Fruit fly (Drosophila melanogaster) whole organism, embryonic: ENCODE measurements around the gene Fdh.

ENCODE experiments used
- B-H2 ChIP-seq: fragments of 200-800 bp; sonication (Bioruptor generic); optimal IDR thresholded peaks from 2 replicates; lab custom pipeline; 2018; ENCODE audit warnings: missing biosample characterization, mild to moderate bottlenecking, missing genetic modification characterization
- Blimp-1 ChIP-seq: fragments of 200-800 bp; sonication (Bioruptor generic); optimal IDR thresholded peaks from 3 replicates; lab custom pipeline; 2018; ENCODE audit warnings: missing biosample characterization, missing genetic modification characterization, mild to moderate bottlenecking, moderate library complexity, missing genetic modification reagents
- CG10366 ChIP-seq: fragments of 200-800 bp; sonication (Bioruptor generic); IDR thresholded peaks from 2 replicates; pipeline ENCODE4 v1.3.6; 2022; ENCODE audit warnings: missing biosample characterization, missing genetic modification characterization
- CG10543 ChIP-seq: fragments of 200-800 bp; sonication (Bioruptor generic); optimal IDR thresholded peaks from 3 replicates; lab custom pipeline; 2017; ENCODE audit warnings: missing biosample characterization, mild to moderate bottlenecking, missing genetic modification characterization, moderate library complexity
- CG11398 ChIP-seq: fragments of 200-800 bp; sonication (Bioruptor generic); optimal IDR thresholded peaks from 2 replicates; lab custom pipeline; 2016; ENCODE audit warnings: missing biosample characterization, missing genetic modification characterization
- CG11504 ChIP-seq: fragments of 200-800 bp; sonication (Bioruptor generic); optimal IDR thresholded peaks from 3 replicates; lab custom pipeline; 2019; ENCODE audit warnings: missing biosample characterization, mild to moderate bottlenecking, missing genetic modification characterization, moderate library complexity
- CG11560 ChIP-seq: fragments of 200-800 bp; sonication (Bioruptor generic); IDR thresholded peaks from 3 replicates; pipeline ENCODE4 v1.3.6; 2022; ENCODE audit warnings: missing biosample characterization, missing genetic modification characterization
- CG11695 ChIP-seq: fragments of 200-800 bp; sonication (Bioruptor generic); IDR thresholded peaks from 3 replicates; pipeline ENCODE4 v1.3.6; 2022; ENCODE audit warnings: missing biosample characterization, missing genetic modification characterization
- CG11723 ChIP-seq: fragments of 200-800 bp; sonication (Bioruptor generic); optimal IDR thresholded peaks from 2 replicates; lab custom pipeline; 2017; ENCODE audit warnings: missing biosample characterization, mild to moderate bottlenecking, missing genetic modification characterization
- CG1233 ChIP-seq: fragments of 200-800 bp; sonication (Bioruptor generic); optimal IDR thresholded peaks from 4 replicates; lab custom pipeline; 2018; ENCODE audit warnings: missing biosample characterization, mild to moderate bottlenecking, missing genetic modification characterization
- CG13123 ChIP-seq: fragments of 200-800 bp; sonication (Bioruptor generic); optimal IDR thresholded peaks from 2 replicates; lab custom pipeline; 2016; ENCODE audit warnings: missing biosample characterization, missing genetic modification characterization
- CG13296 ChIP-seq: fragments of 200-800 bp; sonication (Bioruptor generic); optimal IDR thresholded peaks from 3 replicates; lab custom pipeline; 2018; ENCODE audit warnings: missing biosample characterization, mild to moderate bottlenecking, missing genetic modification characterization
- CG13775 ChIP-seq: fragments of 200-800 bp; sonication (Bioruptor generic); optimal IDR thresholded peaks from 3 replicates; lab custom pipeline; 2017; ENCODE audit warnings: missing biosample characterization, mild to moderate bottlenecking, missing genetic modification characterization
- CG14710 ChIP-seq: fragments of 200-800 bp; sonication (Bioruptor generic); optimal IDR thresholded peaks from 3 replicates; lab custom pipeline; 2019; ENCODE audit warnings: missing biosample characterization, mild to moderate bottlenecking, missing genetic modification characterization, moderate library complexity
- CG15269 ChIP-seq: fragments of 200-800 bp; sonication (Bioruptor generic); optimal IDR thresholded peaks from 2 replicates; lab custom pipeline; 2018; ENCODE audit warnings: missing biosample characterization, mild to moderate bottlenecking, missing genetic modification characterization, moderate library complexity
- CG18011 ChIP-seq: fragments of 200-800 bp; sonication (Bioruptor generic); optimal IDR thresholded peaks from 2 replicates; lab custom pipeline; 2017; ENCODE audit warnings: missing biosample characterization, missing genetic modification characterization, mild to moderate bottlenecking, moderate library complexity, missing genotype
- CG2199 ChIP-seq: fragments of 200-800 bp; sonication (Bioruptor generic); IDR thresholded peaks from 3 replicates; pipeline ENCODE4 v1.3.6; 2022; ENCODE audit warnings: missing biosample characterization, missing genetic modification characterization
- CG2678 ChIP-seq: fragments of 200-800 bp; sonication (Bioruptor generic); optimal IDR thresholded peaks from 3 replicates; lab custom pipeline; 2019; ENCODE audit warnings: missing biosample characterization, mild to moderate bottlenecking, missing genetic modification characterization, moderate library complexity
- CG32772 ChIP-seq: fragments of 200-800 bp; sonication (Bioruptor generic); IDR thresholded peaks from 2 replicates; pipeline ENCODE4 v1.3.6; 2022; ENCODE audit warnings: missing biosample characterization, missing genetic modification characterization
- CG4424 ChIP-seq: fragments of 200-800 bp; sonication (Bioruptor generic); optimal IDR thresholded peaks from 3 replicates; lab custom pipeline; 2016; ENCODE audit warnings: missing biosample characterization, missing genetic modification characterization
- CG4854 ChIP-seq: fragments of 200-800 bp; sonication (Bioruptor generic); optimal IDR thresholded peaks from 2 replicates; lab custom pipeline; 2016; ENCODE audit warnings: missing biosample characterization, missing genetic modification characterization, inconsistent platforms
- CG6254 ChIP-seq: fragments of 200-800 bp; sonication (Bioruptor generic); optimal IDR thresholded peaks from 3 replicates; lab custom pipeline; 2017; ENCODE audit warnings: mild to moderate bottlenecking, missing biosample characterization, missing genetic modification reagents, missing genetic modification characterization
- CG6689 ChIP-seq: fragments of 200-800 bp; sonication (Bioruptor generic); IDR thresholded peaks from 2 replicates; pipeline ENCODE4 v1.3.6; 2022; ENCODE audit warnings: missing biosample characterization, missing genetic modification characterization
- CG6813 ChIP-seq: fragments of 200-800 bp; sonication (Bioruptor generic); optimal IDR thresholded peaks from 2 replicates; lab custom pipeline; 2017; ENCODE audit warnings: missing biosample characterization, missing genetic modification characterization, mild to moderate bottlenecking, moderate library complexity, missing genetic modification reagents
- CG7987 ChIP-seq: fragments of 200-800 bp; sonication (Bioruptor generic); optimal IDR thresholded peaks from 2 replicates; lab custom pipeline; 2018; ENCODE audit warnings: missing biosample characterization, mild to moderate bottlenecking, missing genetic modification characterization, moderate library complexity
- D ChIP-seq, 2 experiments: fragments of 200-800 bp in 1 of 2; fragments of >200 bp in 1 of 2; sonication (Bioruptor generic) in 1 of 2; optimal IDR thresholded peaks; 2 replicates in 1 of 2; 3 replicates in 1 of 2; lab custom pipeline; 2017; ENCODE audit warnings: mild to moderate bottlenecking in 1 of 2, missing biosample characterization in 1 of 2, missing genetic modification characterization in 1 of 2, missing genetic modification reagents in 1 of 2
- E2f1 ChIP-seq: fragments of 200-800 bp; sonication (Bioruptor generic); IDR thresholded peaks from 2 replicates; pipeline ENCODE4 v1.3.6; 2022; ENCODE audit warnings: missing biosample characterization, missing genetic modification characterization
- Eip74EF ChIP-seq, 2 experiments: fragments of 200-800 bp in 1 of 2; fragments of >200 bp in 1 of 2; sonication (Bioruptor generic) in 1 of 2; optimal IDR thresholded peaks; 2 replicates each; lab custom pipeline; 2017 to 2019; ENCODE audit warnings: missing biosample characterization in 2 of 2, missing genetic modification characterization in 2 of 2, mild to moderate bottlenecking in 1 of 2, moderate library complexity in 1 of 2
- Hand ChIP-seq: fragments of 200-800 bp; sonication (Bioruptor generic); optimal IDR thresholded peaks from 2 replicates; lab custom pipeline; 2017; ENCODE audit warnings: mild to moderate bottlenecking, missing biosample characterization, missing genetic modification reagents, missing genetic modification characterization
- Mes4 ChIP-seq: fragments of 200-800 bp; sonication (Bioruptor generic); optimal IDR thresholded peaks from 2 replicates; lab custom pipeline; 2016; ENCODE audit warnings: missing biosample characterization, missing genetic modification characterization
- Myb ChIP-seq: fragments of 200-800 bp; sonication (Bioruptor generic); optimal IDR thresholded peaks from 2 replicates; lab custom pipeline; 2016; ENCODE audit warnings: missing biosample characterization, missing genetic modification characterization
- NC2β ChIP-seq: fragments of 200-800 bp; sonication (Bioruptor generic); optimal IDR thresholded peaks from 2 replicates; lab custom pipeline; 2016; ENCODE audit warnings: missing biosample characterization, missing genetic modification characterization
- Oaz ChIP-seq: fragments of 200-800 bp; sonication (Bioruptor generic); IDR thresholded peaks from 2 replicates; pipeline ENCODE4 v1.3.6; 2022; ENCODE audit warnings: missing biosample characterization, missing genetic modification characterization
- Sox100B ChIP-seq: fragments of 200-800 bp; sonication (Bioruptor generic); optimal IDR thresholded peaks from 3 replicates; lab custom pipeline; 2018; ENCODE audit warnings: missing biosample characterization, mild to moderate bottlenecking, missing genetic modification characterization
- Ssrp ChIP-seq: fragments of 200-800 bp; sonication (Bioruptor generic); optimal IDR thresholded peaks from 2 replicates; lab custom pipeline; 2018; ENCODE audit warnings: missing biosample characterization, mild to moderate bottlenecking, missing genetic modification characterization, moderate library complexity
- ash1 ChIP-seq: fragments of 200-800 bp; sonication (Bioruptor generic); optimal IDR thresholded peaks from 2 replicates; lab custom pipeline; 2018; ENCODE audit warnings: missing biosample characterization, mild to moderate bottlenecking, missing genetic modification characterization
- az2 ChIP-seq: fragments of 200-800 bp; sonication (Bioruptor generic); optimal IDR thresholded peaks from 3 replicates; lab custom pipeline; 2016; ENCODE audit warnings: missing biosample characterization, missing genetic modification characterization
- bigmax ChIP-seq: fragments of 200-800 bp; sonication (Bioruptor generic); optimal IDR thresholded peaks from 2 replicates; lab custom pipeline; 2018; ENCODE audit warnings: missing biosample characterization, mild to moderate bottlenecking, missing genetic modification characterization
- bsh ChIP-seq, 2 experiments: fragments of 200-800 bp; sonication (Bioruptor generic); optimal IDR thresholded peaks; 2 replicates each; lab custom pipeline; 2017 to 2018; ENCODE audit warnings: mild to moderate bottlenecking in 2 of 2, missing biosample characterization in 2 of 2, missing genetic modification characterization in 2 of 2, moderate library complexity in 1 of 2
- chn ChIP-seq: fragments of 200-800 bp; sonication (Bioruptor generic); optimal IDR thresholded peaks from 2 replicates; lab custom pipeline; 2016; ENCODE audit warnings: missing biosample characterization, missing genetic modification characterization
- cwo ChIP-seq: fragments of 200-800 bp; sonication (Bioruptor generic); optimal IDR thresholded peaks from 3 replicates; lab custom pipeline; 2017; ENCODE audit warnings: missing biosample characterization, missing genetic modification characterization, mild to moderate bottlenecking, moderate library complexity, missing genetic modification reagents
- dmrt11E ChIP-seq: fragments of 200-800 bp; sonication (Bioruptor generic); optimal IDR thresholded peaks from 3 replicates; lab custom pipeline; 2018; ENCODE audit warnings: missing biosample characterization, mild to moderate bottlenecking, missing genetic modification characterization, moderate library complexity
- ewg ChIP-seq: fragments of 200-800 bp; sonication (Bioruptor generic); optimal IDR thresholded peaks from 3 replicates; lab custom pipeline; 2017; ENCODE audit warnings: mild to moderate bottlenecking, missing biosample characterization, missing genetic modification reagents, missing genetic modification characterization
- fu2 ChIP-seq: fragments of 200-800 bp; sonication (Bioruptor generic); optimal IDR thresholded peaks from 2 replicates; lab custom pipeline; 2016; ENCODE audit warnings: missing biosample characterization, missing genetic modification characterization
- gem ChIP-seq: fragments of 200-800 bp; sonication (Bioruptor generic); optimal IDR thresholded peaks from 2 replicates; lab custom pipeline; 2019; ENCODE audit warnings: missing biosample characterization, mild to moderate bottlenecking, missing genetic modification characterization, moderate library complexity
- lilli ChIP-seq: fragments of 200-800 bp; sonication (Bioruptor generic); optimal IDR thresholded peaks from 3 replicates; lab custom pipeline; 2016; ENCODE audit warnings: missing biosample characterization, missing genetic modification characterization
- repo ChIP-seq: fragments of 200-800 bp; sonication (Bioruptor generic); optimal IDR thresholded peaks from 2 replicates; lab custom pipeline; 2016; ENCODE audit warnings: missing biosample characterization, missing genetic modification characterization

Fdh gene

dm6 chr3R:10872148-10872783 is at the start of gene Fdh (continued):
- TF ChIP-seq CG6254 (GFP tag; lab: Kevin White, UChicago), result peak; percentile 32
- no peak for TF ChIP-seq Oaz (GFP tag; lab: Robert Waterston, UW)
- TF ChIP-seq CG15269 (tag; lab: Kevin White, UChicago), result peak; percentile 67
- peak in 1 of 2 experiments; percentile 38 for TF ChIP-seq Eip74EF (GFP tag; optimal IDR thresholded peaks at IDR 0.05; lab: Kevin White, UChicago)
- no peak for TF ChIP-seq ash1 (GFP tag; lab: Kevin White, UChicago)
- TF ChIP-seq CG4424 (GFP tag; lab: Kevin White, UChicago), result peak; percentile 74
- peak; percentile 85 for TF ChIP-seq CG14710
- TF ChIP-seq CG13775 (GFP tag; lab: Kevin White, UChicago), result peak; percentile 80
- TF ChIP-seq lilli (GFP tag; lab: Kevin White, UChicago), result peak; percentile 54
- TF ChIP-seq bigmax (GFP tag; lab: Kevin White, UChicago), result no peak
- peak; percentile 53; the same call in 1 of the 2 replicates for TF ChIP-seq CG6689 (GFP tag; lab: Robert Waterston, UW)
- peak; percentile 22 for TF ChIP-seq cwo (GFP tag; lab: Kevin White, UChicago)
- peak; percentile 39 for TF ChIP-seq CG10366 (GFP tag; lab: Robert Waterston, UW)
- TF ChIP-seq ewg (GFP tag; lab: Kevin White, UChicago), result peak; percentile 96
- TF ChIP-seq Hand (GFP tag; lab: Kevin White, UChicago), result no peak
- TF ChIP-seq az2 (GFP tag; lab: Kevin White, UChicago), result peak; percentile 22
- peak; percentile 7 for TF ChIP-seq NC2β (GFP tag; lab: Kevin White, UChicago)
- peak; percentile 98 for TF ChIP-seq CG13123
- TF ChIP-seq CG11695, result peak; percentile 19; the same call in 1 of the 3 replicates
- TF ChIP-seq B-H2, result peak; percentile 5
- peak; percentile 9 for TF ChIP-seq CG10543 (GFP tag; lab: Kevin White, UChicago)
- peak; percentile 58 for TF ChIP-seq Myb
- TF ChIP-seq CG4854 (GFP tag; lab: Kevin White, UChicago), result no peak
- TF ChIP-seq CG11504 (tag; lab: Kevin White, UChicago), result peak; percentile 68
- peak; percentile 79 for TF ChIP-seq dmrt11E (tag; lab: Kevin White, UChicago)
- TF ChIP-seq CG11398, result no peak
- TF ChIP-seq CG1233 (GFP tag; lab: Kevin White, UChicago), result peak; percentile 66
- TF ChIP-seq Blimp-1 (GFP tag; lab: Kevin White, UChicago), result peak; percentile 56
- TF ChIP-seq Mes4 (GFP tag; lab: Kevin White, UChicago), result peak; percentile 16
- peak; percentile 75 for TF ChIP-seq Sox100B (GFP tag; lab: Kevin White, UChicago)
- TF ChIP-seq CG32772 (GFP tag; lab: Robert Waterston, UW), result no peak
- peak; percentile 31; the same call in 1 of the 2 replicates for TF ChIP-seq E2f1 (GFP tag; lab: Robert Waterston, UW)
- peak; percentile 47 for TF ChIP-seq Ssrp (tag; lab: Kevin White, UChicago)
- peak; percentile 1 for TF ChIP-seq chn (GFP tag; lab: Kevin White, UChicago)
- TF ChIP-seq fu2, result no peak
- no peak for TF ChIP-seq CG6813 (GFP tag; lab: Kevin White, UChicago)
- peak; percentile 28 for TF ChIP-seq CG11723
- TF ChIP-seq repo, result peak; percentile 0
- no peak for TF ChIP-seq CG2199
- peak in 1 of 2 experiments; percentile 59 for TF ChIP-seq bsh (GFP tag; optimal IDR thresholded peaks at IDR 0.05; lab: Kevin White, UChicago)
- TF ChIP-seq CG18011 (GFP tag; lab: Kevin White, UChicago), result peak; percentile 8
- TF ChIP-seq CG2678 (tag; lab: Kevin White, UChicago), result peak; percentile 67
- no peak for TF ChIP-seq CG11560 (tag; lab: Robert Waterston, UW)
- TF ChIP-seq CG13296 (GFP tag; lab: Kevin White, UChicago), result peak; percentile 61
- peak; percentile 3 for TF ChIP-seq D (optimal IDR thresholded peaks at IDR 0.05; lab: Kevin White, UChicago)
- no peak for TF ChIP-seq D (GFP tag; optimal IDR thresholded peaks at IDR 0.05; lab: Kevin White, UChicago)
- peak; percentile 34 for TF ChIP-seq CG7987 (GFP tag; lab: Kevin White, UChicago)
- peak; percentile 78 for TF ChIP-seq gem
